Worm (Caenorhabditis elegans) whole organism, dauer: ENCODE data around the gene srh-44.

ENCODE experiments used
- unc-62 ChIP-seq: sonication (generic microtip); optimal IDR thresholded peaks from 2 replicates; lab custom pipeline; 2017; ENCODE audit warnings: missing biosample characterization, missing genetic modification reagents, missing genetic modification characterization

The srh-44 gene

ce11 chrII:11514775-11515174, at the start of gene srh-44:
Gene srh-44, plus strand, starts transcription at chrII:11515075.
- TF ChIP-seq unc-62, result no peak

- TF ChIP-seq unc-62, result no peak
These were observed 47.3 kb upstream of the srh-44 start, which contains the start of gene klp-17 for ce11 chrII:11467541-11467940. Gene klp-17, minus strand, starts transcription at chrII:11467641.

ce11 chrII:11469574-11470108, 45.2 kb upstream of the srh-44 start, which contains the start of gene cisd-1:
Gene cisd-1, minus strand, starts transcription at chrII:11469624.
- TF ChIP-seq unc-62, result no peak

ce11 chrII:11471916-11472315, 43.0 kb upstream of the srh-44 start, which contains the start of gene mfn-1:
Gene mfn-1, minus strand, starts transcription at chrII:11472016.
- no peak for TF ChIP-seq unc-62

- no peak for TF ChIP-seq unc-62
These were observed 42.3 kb upstream of the srh-44 start for ce11 chrII:11472542-11472941.

ce11 chrII:11473525-11474181, 41.2 kb upstream of the srh-44 start, which contains the start of the genes metl-1 and W02B12.11:
Gene metl-1, minus strand, starts transcription at chrII:11473575.
Gene W02B12.11, plus strand, starts transcription at chrII:11473861.
- no peak for TF ChIP-seq unc-62

ce11 chrII:11476410-11476809, 38.5 kb upstream of the srh-44 start, which contains the start of gene W02B12.16:
Gene W02B12.16, minus strand, starts transcription at chrII:11476510.
- TF ChIP-seq unc-62, result no peak

ce11 chrII:11479076-11479475, 35.8 kb upstream of the srh-44 start, which contains the start of gene W02B12.12:
Gene W02B12.12, minus strand, starts transcription at chrII:11479176.
- no peak for TF ChIP-seq unc-62

- TF ChIP-seq unc-62, result no peak
These were observed 30.3 kb upstream of the srh-44 start for ce11 chrII:11484600-11484999.

- TF ChIP-seq unc-62, result no peak
These were observed 29.7 kb upstream of the srh-44 start, which contains the start of gene twk-5 for ce11 chrII:11485200-11485599. Gene twk-5, minus strand, starts transcription at chrII:11485300.

- no peak for TF ChIP-seq unc-62
These were observed 28.1 kb upstream of the srh-44 start, which contains the start of gene ttr-18 for ce11 chrII:11486698-11487234. Gene ttr-18, minus strand, starts transcription at chrII:11486748.

- no peak for TF ChIP-seq unc-62
These were observed 26.9 kb upstream of the srh-44 start, which contains the start of gene B0334.13 for ce11 chrII:11487999-11488398. Gene B0334.13, plus strand, starts transcription at chrII:11488299.

ce11 chrII:11492843-11493242, 22.0 kb upstream of the srh-44 start, which contains the start of gene hacl-1:
Gene hacl-1, minus strand, starts transcription at chrII:11492963.
- no peak for TF ChIP-seq unc-62

- TF ChIP-seq unc-62, result no peak
These were observed 19.6 kb upstream of the srh-44 start, which contains the start of the genes ooc-3 and B0334.4 for ce11 chrII:11495307-11495706. Gene ooc-3, minus strand, starts transcription at chrII:11495321. Gene B0334.4, plus strand, starts transcription at chrII:11495692.

- TF ChIP-seq unc-62, result no peak
These were observed 19.1 kb upstream of the srh-44 start for ce11 chrII:11495806-11496205.

- no peak for TF ChIP-seq unc-62
These were observed 18.1 kb upstream of the srh-44 start, which contains the start of gene emc-5 for ce11 chrII:11496767-11497166. Gene emc-5, plus strand, starts transcription at chrII:11496780.

- TF ChIP-seq unc-62, result no peak
These were observed 17.5 kb upstream of the srh-44 start, which contains the start of gene B0334.5 for ce11 chrII:11497365-11497764. Gene B0334.5, plus strand, starts transcription at chrII:11497665.
